Worm (Caenorhabditis elegans): ENCODE measurements around the gene ZK896.4.
A peak's percentile ranks its signal among the peaks of the same experiment; 100 is the strongest.

ce11 chrIV:12920553-12920952 is 37.5 kb upstream of the ZK896.4 start:
- TF ChIP-seq skn-1 (tag; optimal IDR thresholded peaks at IDR 0.05) = peak; percentile 33
- no peak for TF ChIP-seq nhr-28 (tag; optimal IDR thresholded peaks at IDR 0.05)
- no peak for TF ChIP-seq nhr-237 (tag; optimal IDR thresholded peaks at IDR 0.05)
- TF ChIP-seq ceh-16 (tag; optimal IDR thresholded peaks at IDR 0.05) = no peak
- no peak for TF ChIP-seq nhr-77 (tag; optimal IDR thresholded peaks at IDR 0.05)
- TF ChIP-seq pqm-1 (tag; optimal IDR thresholded peaks at IDR 0.05) = peak; percentile 52
- TF ChIP-seq nfya-1 (tag; optimal IDR thresholded peaks at IDR 0.05; ENCODE audit: insufficient read depth) = no peak
- TF ChIP-seq ceh-82 (tag; optimal IDR thresholded peaks at IDR 0.05) = no peak
- TF ChIP-seq ztf-4 (tag; optimal IDR thresholded peaks at IDR 0.05) = no peak
- TF ChIP-seq ama-1 (optimal IDR thresholded peaks at IDR 0.05) = no peak

Data from whole organism, L3 larva.